Fruit fly (Drosophila melanogaster) whole organism, embryonic: ENCODE results near the gene CG1421.

ENCODE experiments used
- Abd-B ChIP-seq: fragments of 200-800 bp; sonication (Bioruptor generic); optimal IDR thresholded peaks from 2 replicates; lab custom pipeline; 2018; ENCODE audit warnings: missing biosample characterization, mild to moderate bottlenecking, missing genetic modification characterization, moderate library complexity
- CG1647 ChIP-seq: fragments of 200-800 bp; sonication (Bioruptor generic); optimal IDR thresholded peaks from 3 replicates; lab custom pipeline; 2016; ENCODE audit warnings: missing biosample characterization, missing genetic modification characterization
- grn ChIP-seq: fragments of 200-800 bp; sonication (Bioruptor generic); optimal IDR thresholded peaks from 3 replicates; lab custom pipeline; 2017; ENCODE audit warnings: missing biosample characterization, missing genetic modification characterization

- no peak for TF ChIP-seq CG1647 (GFP tag; lab: Kevin White, UChicago)
- TF ChIP-seq grn (GFP tag; lab: Kevin White, UChicago), result peak; percentile 8
- TF ChIP-seq Abd-B (GFP tag; lab: Kevin White, UChicago), result no peak
These were observed 3.6 kb upstream of the CG1421 start for dm6 chr2L:21899001-21899715.
